Fruit fly (Drosophila melanogaster) whole organism, pupa: ENCODE results near the gene Pomp.

ENCODE experiments used
- CG10348 ChIP-seq: fragments of 200-800 bp; sonication (Bioruptor generic); IDR thresholded peaks from 2 replicates; pipeline ENCODE4 v1.3.6; 2022; ENCODE audit warnings: missing biosample characterization, missing genetic modification characterization
- CG15710 ChIP-seq: fragments of 200-800 bp; sonication (Bioruptor generic); optimal IDR thresholded peaks from 2 replicates; lab custom pipeline; 2018; ENCODE audit warnings: missing biosample characterization, mild to moderate bottlenecking, missing genetic modification characterization, moderate library complexity
- CG32121 ChIP-seq: fragments of 200-800 bp; sonication (Bioruptor generic); IDR thresholded peaks from 2 replicates; pipeline ENCODE4 v1.3.6; 2022; ENCODE audit warnings: missing biosample characterization, missing genetic modification characterization
- CG34367 ChIP-seq: fragments of 200-800 bp; sonication (Bioruptor generic); optimal IDR thresholded peaks from 2 replicates; lab custom pipeline; 2018; ENCODE audit warnings: missing biosample characterization, mild to moderate bottlenecking, missing genetic modification characterization
- CG9948 ChIP-seq: fragments of 200-800 bp; sonication (Bioruptor generic); optimal IDR thresholded peaks from 2 replicates; lab custom pipeline; 2018; ENCODE audit warnings: missing biosample characterization, mild to moderate bottlenecking, missing genetic modification characterization, moderate library complexity
- D1 ChIP-seq: fragments of 200-800 bp; sonication (Bioruptor generic); optimal IDR thresholded peaks from 2 replicates; lab custom pipeline; 2018; ENCODE audit warnings: missing biosample characterization, mild to moderate bottlenecking, missing genetic modification characterization, moderate library complexity
- EcR ChIP-seq: fragments of 200-800 bp; sonication (Bioruptor generic); optimal IDR thresholded peaks from 3 replicates; lab custom pipeline; 2019; ENCODE audit warnings: missing biosample characterization, missing genetic modification characterization, mild to moderate bottlenecking, moderate library complexity, missing genetic modification reagents
- Snoo ChIP-seq: fragments of 200-800 bp; sonication (Bioruptor generic); optimal IDR thresholded peaks from 3 replicates; lab custom pipeline; 2017; ENCODE audit warnings: missing biosample characterization, mild to moderate bottlenecking, missing genetic modification characterization, inconsistent platforms
- fd96Ca ChIP-seq: fragments of 200-800 bp; sonication (Bioruptor generic); IDR thresholded peaks from 3 replicates; pipeline ENCODE4 v1.3.6; 2022; ENCODE audit warnings: missing biosample characterization, missing genetic modification characterization
- gl ChIP-seq: fragments of 200-800 bp; sonication (Bioruptor generic); optimal IDR thresholded peaks from 2 replicates; lab custom pipeline; 2018; ENCODE audit warnings: missing biosample characterization, mild to moderate bottlenecking, missing genetic modification characterization

DNA sequence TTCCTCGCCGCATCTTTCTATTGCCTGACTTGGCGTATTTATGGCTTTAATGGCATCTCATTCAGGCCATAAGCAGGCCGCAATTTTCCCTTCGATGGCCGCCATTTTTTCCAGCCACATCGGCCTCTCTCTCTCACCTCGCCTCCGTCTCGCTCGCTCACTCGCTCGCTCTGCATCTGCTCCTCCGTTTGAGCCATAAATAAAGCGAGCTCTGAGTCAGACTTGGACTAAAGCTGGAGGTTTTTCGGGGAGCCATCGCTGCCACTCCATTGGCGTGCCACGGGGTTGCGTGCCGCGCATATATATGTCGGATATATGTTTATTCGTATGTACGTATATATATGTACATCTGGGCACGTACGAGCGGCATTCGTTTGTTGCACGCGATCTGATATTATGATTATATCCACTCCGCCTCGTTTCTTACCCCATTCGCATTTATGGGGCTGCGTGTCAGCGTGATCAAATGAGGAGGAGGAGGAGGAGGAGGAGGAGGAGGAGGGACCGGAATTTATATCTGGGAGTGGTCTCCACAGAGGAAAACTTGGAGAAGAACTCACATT, 10.4 kb upstream of the Pomp start:
- TF ChIP-seq EcR (GFP tag; lab: Kevin White, UChicago): no peak
- no peak for TF ChIP-seq Snoo (tag; lab: Kevin White, UChicago)
- TF ChIP-seq CG15710 (tag; lab: Kevin White, UChicago): no peak
- TF ChIP-seq CG9948: no peak
- no peak for TF ChIP-seq CG34367 (tag; lab: Kevin White, UChicago)
- no peak for TF ChIP-seq CG10348
- no peak for TF ChIP-seq CG32121 (GFP tag; lab: Robert Waterston, UW)
- TF ChIP-seq gl (tag; lab: Kevin White, UChicago): no peak
- TF ChIP-seq D1 (tag; lab: Kevin White, UChicago): no peak
- no peak for TF ChIP-seq fd96Ca (GFP tag; lab: Robert Waterston, UW)
